Worm (Caenorhabditis elegans) whole organism, young adult: Measurements from ENCODE around the gene fis-1.
A peak's percentile ranks its signal among the peaks of the same experiment; 100 is the strongest.

ENCODE experiments used
- B0019.2 ChIP-seq: fragments of 200-800 bp; sonication (Bioruptor generic); conservative IDR thresholded peaks from 2 replicates; pipeline ENCODE4 v1.3.6; 2022; ENCODE audit warnings: missing genetic modification reagents, missing genetic modification characterization, missing compliant biosample characterization
- B0035.1 ChIP-seq: sonication (generic microtip); optimal IDR thresholded peaks from 2 replicates; lab custom pipeline; 2016; ENCODE audit warnings: missing genetic modification characterization, mild to moderate bottlenecking, missing compliant biosample characterization, missing genotype, missing genetic modification reagents
- C17E4.6 ChIP-seq: fragments of 200-800 bp; sonication (Bioruptor generic); IDR thresholded peaks from 2 replicates; pipeline ENCODE4 v1.3.6; 2022; ENCODE audit warnings: missing genetic modification reagents, missing genetic modification characterization, missing compliant biosample characterization
- F33H1.4 ChIP-seq: fragments of 200-800 bp; sonication (Bioruptor generic); IDR thresholded peaks from 2 replicates; pipeline ENCODE4 v1.3.6; 2022; ENCODE audit warnings: missing genetic modification reagents, missing genetic modification characterization, missing compliant biosample characterization
- F55B11.4 ChIP-seq: sonication (generic microtip); optimal IDR thresholded peaks from 2 replicates; lab custom pipeline; 2016; ENCODE audit warnings: missing compliant biosample characterization, missing genetic modification characterization, borderline replicate concordance; ENCODE audit not compliant: insufficient read depth
- F57A8.1 ChIP-seq: fragments of 200-800 bp; sonication (Bioruptor generic); optimal IDR thresholded peaks from 2 replicates; lab custom pipeline; 2018; ENCODE audit warnings: mild to moderate bottlenecking, missing genetic modification characterization, moderate library complexity, missing compliant biosample characterization
- F57C9.4 ChIP-seq: sonication (generic microtip); optimal IDR thresholded peaks from 2 replicates; lab custom pipeline; 2017; ENCODE audit warnings: mild to moderate bottlenecking, missing genetic modification characterization, missing compliant biosample characterization
- T07F8.4 ChIP-seq: sonication (generic microtip); optimal IDR thresholded peaks from 2 replicates; lab custom pipeline; 2016; ENCODE audit warnings: mild to moderate bottlenecking, missing genetic modification characterization, moderate library complexity, missing compliant biosample characterization
- Y53F4B.3 ChIP-seq: fragments of 200-800 bp; sonication (Bioruptor generic); IDR thresholded peaks from 2 replicates; pipeline ENCODE4 v1.3.6; 2022; ENCODE audit warnings: missing genetic modification reagents, missing genetic modification characterization, missing compliant biosample characterization
- Y53G8AR.9 ChIP-seq: fragments of 200-800 bp; sonication (Bioruptor generic); conservative IDR thresholded peaks from 2 replicates; pipeline ENCODE4 v1.3.6; 2022; ENCODE audit warnings: missing genetic modification reagents, missing genetic modification characterization, missing compliant biosample characterization
- Y56A3A.18 ChIP-seq: fragments of 200-800 bp; sonication (Bioruptor generic); IDR thresholded peaks from 2 replicates; pipeline ENCODE4 v1.3.6; 2022; ENCODE audit warnings: missing genetic modification reagents, missing genetic modification characterization, missing compliant biosample characterization
- Y67H2A.10 ChIP-seq: fragments of 200-800 bp; sonication (Bioruptor generic); conservative IDR thresholded peaks from 2 replicates; pipeline ENCODE4 v1.3.6; 2022; ENCODE audit warnings: missing genetic modification reagents, missing genetic modification characterization, missing compliant biosample characterization
- Y79H2A.3 ChIP-seq: fragments of 200-800 bp; sonication (Bioruptor generic); conservative IDR thresholded peaks from 2 replicates; pipeline ENCODE4 v1.3.6; 2022; ENCODE audit warnings: missing genetic modification reagents, missing genetic modification characterization, missing compliant biosample characterization
- attf-3 ChIP-seq: fragments of 200-800 bp; sonication (Bioruptor generic); conservative IDR thresholded peaks from 2 replicates; pipeline ENCODE4 v1.3.6; 2022; ENCODE audit warnings: missing genetic modification reagents, missing genetic modification characterization, missing compliant biosample characterization
- attf-5 ChIP-seq: fragments of 200-800 bp; sonication (Bioruptor generic); optimal IDR thresholded peaks from 2 replicates; lab custom pipeline; 2018; ENCODE audit warnings: mild to moderate bottlenecking, missing genetic modification characterization, missing compliant biosample characterization
- bed-2 ChIP-seq: fragments of 200-800 bp; sonication (Bioruptor generic); IDR thresholded peaks from 2 replicates; pipeline ENCODE4 v1.3.6; 2022; ENCODE audit warnings: missing genetic modification reagents, missing genetic modification characterization, missing compliant biosample characterization
- cebp-1 ChIP-seq, 2 experiments: fragments of 200-800 bp in 1 of 2; sonication (Bioruptor generic) in 1 of 2; sonication (generic microtip) in 1 of 2; IDR thresholded peaks in 1 of 2; optimal IDR thresholded peaks in 1 of 2; 2 replicates each; pipeline versions ENCODE4 v1.3.6 to Lab custom; 2017 to 2022; ENCODE audit warnings: missing compliant biosample characterization in 2 of 2, missing genetic modification characterization in 2 of 2, mild to moderate bottlenecking in 1 of 2, missing genetic modification reagents in 1 of 2, moderate library complexity in 1 of 2
- dpl-1 ChIP-seq: fragments of 150-350 bp; optimal IDR thresholded peaks from 2 replicates; lab custom pipeline; 2014; ENCODE audit warnings: missing biosample characterization, missing genetic modification reagents, missing genetic modification characterization
- efl-1 ChIP-seq: fragments of 150-350 bp; optimal IDR thresholded peaks from 2 replicates; lab custom pipeline; 2014; ENCODE audit warnings: missing biosample characterization, missing genetic modification reagents, missing genetic modification characterization
- egl-44 ChIP-seq: fragments of 200-800 bp; sonication (Bioruptor generic); IDR thresholded peaks from 2 replicates; pipeline ENCODE4 v1.3.6; 2022; ENCODE audit warnings: missing genetic modification reagents, missing genetic modification characterization, missing compliant biosample characterization
- hlh-12 ChIP-seq: sonication (generic microtip); optimal IDR thresholded peaks from 2 replicates; lab custom pipeline; 2016; ENCODE audit warnings: missing genetic modification characterization, missing compliant biosample characterization
- hmg-1.2 ChIP-seq: fragments of 200-800 bp; sonication (Bioruptor generic); IDR thresholded peaks from 2 replicates; pipeline ENCODE4 v1.3.6; 2022; ENCODE audit warnings: missing genetic modification reagents, missing genetic modification characterization, missing compliant biosample characterization
- hmg-20 ChIP-seq: fragments of 200-800 bp; sonication (Bioruptor generic); IDR thresholded peaks from 2 replicates; pipeline ENCODE4 v1.3.6; 2022; ENCODE audit warnings: missing genetic modification reagents, missing genetic modification characterization, missing compliant biosample characterization
- hsf-1 ChIP-seq: fragments of 200-800 bp; sonication (Bioruptor generic); IDR thresholded peaks from 2 replicates; pipeline ENCODE4 v1.3.6; 2022; ENCODE audit warnings: missing genetic modification reagents, missing genetic modification characterization, missing compliant biosample characterization
- let-526 ChIP-seq: fragments of 200-800 bp; sonication (Bioruptor generic); IDR thresholded peaks from 2 replicates; pipeline ENCODE4 v1.3.6; 2022; ENCODE audit warnings: missing genetic modification reagents, missing genetic modification characterization, missing compliant biosample characterization
- lsl-1 ChIP-seq: fragments of 200-800 bp; sonication (Bioruptor generic); optimal IDR thresholded peaks from 2 replicates; lab custom pipeline; 2018; ENCODE audit warnings: mild to moderate bottlenecking, missing genetic modification characterization, moderate library complexity, missing compliant biosample characterization
- lsy-27 ChIP-seq: sonication (generic microtip); optimal IDR thresholded peaks from 2 replicates; lab custom pipeline; 2017; ENCODE audit warnings: missing genetic modification characterization, mild to moderate bottlenecking, missing compliant biosample characterization, antibody characterized with exemption, missing genotype, borderline replicate concordance; ENCODE audit not compliant: insufficient read depth
- madf-8 ChIP-seq: fragments of 200-800 bp; sonication (Bioruptor generic); conservative IDR thresholded peaks from 2 replicates; pipeline ENCODE4 v1.3.6; 2022; ENCODE audit warnings: missing genetic modification reagents, missing genetic modification characterization, missing compliant biosample characterization
- nfya-2 ChIP-seq: fragments of 200-800 bp; sonication (Bioruptor generic); IDR thresholded peaks from 2 replicates; pipeline ENCODE4 v1.3.6; 2022; ENCODE audit warnings: missing genetic modification reagents, missing genetic modification characterization, missing compliant biosample characterization
- nhr-120 ChIP-seq: fragments of 200-800 bp; sonication (Bioruptor generic); IDR thresholded peaks from 2 replicates; pipeline ENCODE4 v1.3.6; 2022; ENCODE audit warnings: missing genetic modification characterization, missing compliant biosample characterization
- nhr-27 ChIP-seq: fragments of 200-800 bp; sonication (Bioruptor generic); optimal IDR thresholded peaks from 2 replicates; lab custom pipeline; 2018; ENCODE audit warnings: mild to moderate bottlenecking, missing genetic modification characterization, moderate library complexity, missing compliant biosample characterization
- nhr-80 ChIP-seq: sonication (generic microtip); optimal IDR thresholded peaks from 2 replicates; lab custom pipeline; 2016; ENCODE audit warnings: missing genetic modification characterization, missing compliant biosample characterization
- nhr-90 ChIP-seq: sonication (generic microtip); optimal IDR thresholded peaks from 2 replicates; lab custom pipeline; 2016; ENCODE audit warnings: missing genotype, mild to moderate bottlenecking, missing genetic modification characterization, missing compliant biosample characterization
- snpc-3.4 ChIP-seq: sonication (generic microtip); optimal IDR thresholded peaks from 2 replicates; lab custom pipeline; 2017; ENCODE audit warnings: missing genetic modification characterization, mild to moderate bottlenecking, missing compliant biosample characterization, antibody characterized with exemption, moderate library complexity, missing genotype, missing genetic modification reagents
- sptf-2 ChIP-seq: fragments of 200-800 bp; sonication (Bioruptor generic); optimal IDR thresholded peaks from 2 replicates; lab custom pipeline; 2018; ENCODE audit warnings: mild to moderate bottlenecking, missing genetic modification characterization, missing compliant biosample characterization
- tbp1 ChIP-seq: fragments of 200-800 bp; sonication (Bioruptor generic); optimal IDR thresholded peaks from 2 replicates; lab custom pipeline; 2018; ENCODE audit warnings: mild to moderate bottlenecking, missing genetic modification characterization, missing compliant biosample characterization
- xnd-1 ChIP-seq: sonication (generic microtip); optimal IDR thresholded peaks from 2 replicates; lab custom pipeline; 2016; ENCODE audit warnings: missing genotype, missing genetic modification reagents, missing genetic modification characterization, missing compliant biosample characterization
- ztf-18 ChIP-seq: sonication (generic microtip); optimal IDR thresholded peaks from 2 replicates; lab custom pipeline; 2016; ENCODE audit warnings: missing genotype, mild to moderate bottlenecking, missing genetic modification characterization, missing compliant biosample characterization

The fis-1 gene

DNA sequence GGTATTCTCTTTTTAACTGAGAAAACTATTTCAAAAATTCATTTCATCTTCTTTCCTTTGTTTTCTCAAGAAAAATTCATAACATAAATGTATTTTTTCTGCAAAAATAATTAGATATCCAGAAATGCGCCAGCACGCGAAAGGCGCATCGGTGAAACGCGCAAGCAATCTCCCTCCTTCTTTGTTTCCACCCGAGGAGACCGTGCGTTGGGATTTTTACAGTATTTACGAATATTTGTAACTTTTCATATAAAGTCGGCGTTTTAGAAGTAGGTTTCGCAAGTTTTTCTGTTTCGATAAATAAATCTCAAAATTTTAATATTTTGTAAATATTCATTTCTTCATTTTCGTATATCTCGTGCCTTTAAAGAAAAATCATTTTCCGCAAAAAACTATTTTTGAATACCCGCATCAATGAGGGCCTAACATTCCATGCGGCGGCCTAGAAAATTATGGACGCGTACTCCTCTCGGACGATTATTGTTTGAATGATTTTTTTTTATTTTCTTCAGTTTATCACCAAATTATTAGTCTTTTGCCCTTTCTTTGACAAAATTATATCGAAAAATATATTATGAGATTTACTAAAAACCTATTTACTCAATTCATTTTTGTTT is 21.6 kb downstream of the fis-1 start, which contains the start of gene ssup-72 (continued):
- TF ChIP-seq hlh-12 (tag; lab: Kevin White, UChicago) (no peak), cebp-1 (GFP tag; IDR thresholded peaks at IDR 0.05; lab: Robert Waterston, UW) (no peak), cebp-1 (tag; optimal IDR thresholded peaks at IDR 0.05; lab: Kevin White, UChicago) (no peak), B0019.2 (GFP tag; lab: Robert Waterston, UW) (no peak), lsl-1 (GFP tag; lab: Kevin White, UChicago) (peak; percentile 60), attf-5 (GFP tag; lab: Kevin White, UChicago) (peak; percentile 59), madf-8 (peak; percentile 50), hmg-1.2 (peak; percentile 24; the same call in 1 of the 2 replicates), nhr-90 (tag; lab: Kevin White, UChicago) (no peak), egl-44 (no peak), Y53F4B.3 (GFP tag; lab: Robert Waterston, UW) (no peak), efl-1 (GFP tag; lab: Kevin White, UChicago) (peak; percentile 48), ztf-18 (tag; lab: Kevin White, UChicago) (peak; percentile 92), xnd-1 (tag; lab: Kevin White, UChicago) (peak; percentile 41), hmg-20 (GFP tag; lab: Robert Waterston, UW) (no peak)
- TF ChIP-seq, all 124 proteins: peak for 31

DNA sequence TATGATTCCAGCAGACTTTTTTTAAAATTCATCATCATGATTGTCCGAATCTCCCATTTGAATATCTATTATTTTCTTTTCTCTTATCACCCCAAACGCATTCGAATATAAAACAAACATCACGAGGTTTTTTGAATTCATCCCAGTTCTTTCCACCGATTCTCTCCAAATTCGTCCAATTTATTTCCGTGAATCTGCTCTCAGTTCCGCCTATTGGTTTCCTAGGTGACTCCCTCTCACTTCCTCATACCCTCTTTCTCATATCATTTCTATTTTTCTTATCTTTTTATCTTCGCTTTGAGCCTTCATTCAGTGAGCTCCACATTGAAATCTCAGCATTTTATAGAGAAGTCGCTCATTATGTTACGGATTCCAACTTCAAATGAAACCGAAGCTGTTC is 24.1 kb downstream of the fis-1 start, which contains the start of gene T13C2.7:
TSS of gene T13C2.7 (plus strand) at position 301 of the 400 bp plus-strand sequence.
- TF ChIP-seq F55B11.4 (no peak), Y79H2A.3 (GFP tag; lab: Robert Waterston, UW) (no peak), B0035.1 (no peak), dpl-1 (GFP tag; lab: Kevin White, UChicago) (no peak), tbp1 (GFP tag; lab: Kevin White, UChicago) (no peak), Y56A3A.18 (GFP tag; lab: Robert Waterston, UW) (no peak), nhr-27 (tag; lab: Kevin White, UChicago) (no peak), nhr-120 (GFP tag; lab: Robert Waterston, UW) (no peak), Y67H2A.10 (GFP tag; lab: Robert Waterston, UW) (no peak), nfya-2 (GFP tag; lab: Robert Waterston, UW) (no peak), sptf-2 (GFP tag; lab: Kevin White, UChicago) (no peak), let-526 (GFP tag; lab: Robert Waterston, UW) (no peak), attf-3 (no peak), F33H1.4 (GFP tag; lab: Robert Waterston, UW) (no peak), snpc-3.4 (tag; lab: Kevin White, UChicago) (no peak), F57A8.1 (GFP tag; lab: Kevin White, UChicago) (no peak), C17E4.6 (GFP tag; lab: Robert Waterston, UW) (no peak), Y53G8AR.9 (no peak), lsy-27 (no peak)

DNA sequence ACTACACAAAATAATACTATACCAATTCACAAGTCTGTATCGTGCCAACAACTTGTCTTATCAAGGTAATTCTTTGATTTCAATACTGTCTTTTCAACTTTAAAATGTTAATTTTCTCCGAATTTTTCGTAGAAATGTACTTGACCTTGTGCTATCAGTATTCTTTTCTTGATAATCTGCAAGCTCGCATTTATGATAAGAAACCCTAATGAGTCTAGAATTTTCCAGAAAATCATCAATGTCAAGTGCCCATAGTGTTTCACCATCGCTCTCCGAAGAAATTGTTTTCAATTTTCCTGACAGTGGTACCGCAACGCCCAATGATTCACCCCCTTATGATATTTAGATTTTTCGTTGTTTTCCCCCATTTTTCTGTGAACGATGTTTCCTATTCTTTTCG is 26.3 kb downstream of the fis-1 start:
- TF ChIP-seq cebp-1 (GFP tag; IDR thresholded peaks at IDR 0.05; lab: Robert Waterston, UW) (no peak), cebp-1 (tag; optimal IDR thresholded peaks at IDR 0.05; lab: Kevin White, UChicago) (peak; percentile 9), bed-2 (GFP tag; lab: Robert Waterston, UW) (no peak), T07F8.4 (tag; lab: Kevin White, UChicago) (no peak), hsf-1 (GFP tag; lab: Robert Waterston, UW) (peak; percentile 48; the same call in 1 of the 2 replicates), nhr-80 (peak; percentile 44), F57C9.4 (no peak)
- TF ChIP-seq, all 124 proteins: peak for 3
